Fruit fly (Drosophila melanogaster) whole organism, embryonic: ENCODE measurements around the gene Acp63F.

Experiments used
- CG11085 ChIP-seq: fragments of 200-800 bp; sonication (Bioruptor generic); IDR thresholded peaks from 2 replicates; pipeline ENCODE4 v1.3.6; 2022; ENCODE audit warnings: missing biosample characterization, missing genetic modification characterization
- CG8281 ChIP-seq: fragments of 200-800 bp; sonication (Bioruptor generic); optimal IDR thresholded peaks from 2 replicates; lab custom pipeline; 2018; ENCODE audit warnings: missing biosample characterization, mild to moderate bottlenecking, missing genetic modification characterization, moderate library complexity
- E2f2 ChIP-seq: fragments of 200-800 bp; sonication (Bioruptor generic); IDR thresholded peaks from 2 replicates; pipeline ENCODE4 v1.3.6; 2022; ENCODE audit warnings: missing biosample characterization, missing genetic modification characterization
- ato ChIP-seq: fragments of 200-800 bp; sonication (Bioruptor generic); IDR thresholded peaks from 2 replicates; pipeline ENCODE4 v1.3.6; 2022; ENCODE audit warnings: missing biosample characterization, missing genetic modification characterization; ENCODE audit not compliant: partially characterized antibody
- crol ChIP-seq: fragments of 200-800 bp; sonication (Bioruptor generic); IDR thresholded peaks from 2 replicates; pipeline ENCODE4 v1.3.6; 2022; ENCODE audit warnings: missing biosample characterization, missing genetic modification characterization
- da ChIP-seq: fragments of 200-800 bp; sonication (Bioruptor generic); optimal IDR thresholded peaks from 2 replicates; lab custom pipeline; 2016; ENCODE audit warnings: missing biosample characterization, missing genetic modification characterization
- esg ChIP-seq: fragments of 200-800 bp; sonication (Bioruptor generic); conservative IDR thresholded peaks from 2 replicates; pipeline ENCODE4 v1.3.6; 2022; ENCODE audit warnings: missing biosample characterization, missing genetic modification characterization
- nau ChIP-seq: fragments of 200-800 bp; sonication (Bioruptor generic); optimal IDR thresholded peaks from 3 replicates; lab custom pipeline; 2017; ENCODE audit warnings: missing biosample characterization, mild to moderate bottlenecking, missing genetic modification characterization, missing genetic modification reagents
- psq ChIP-seq: fragments of 200-800 bp; sonication (Bioruptor generic); optimal IDR thresholded peaks from 2 replicates; lab custom pipeline; 2017; ENCODE audit warnings: missing biosample characterization, missing genetic modification characterization
- slp2 ChIP-seq: fragments of 200-800 bp; sonication (Bioruptor generic); optimal IDR thresholded peaks from 2 replicates; lab custom pipeline; 2016; ENCODE audit warnings: missing biosample characterization, missing genetic modification characterization
- tgo ChIP-seq: fragments of 200-800 bp; sonication (Bioruptor generic); IDR thresholded peaks from 3 replicates; pipeline ENCODE4 v1.3.6; 2022; ENCODE audit warnings: missing biosample characterization, missing genetic modification characterization

- TF ChIP-seq slp2 (no peak), crol (GFP tag; lab: Robert Waterston, UW) (no peak), CG11085 (no peak), nau (GFP tag; lab: Kevin White, UChicago) (no peak), esg (GFP tag; lab: Robert Waterston, UW) (no peak), tgo (no peak), CG8281 (tag; lab: Kevin White, UChicago) (no peak), psq (GFP tag; lab: Kevin White, UChicago) (no peak), da (no peak), E2f2 (GFP tag; lab: Robert Waterston, UW) (no peak), ato (GFP tag; lab: Robert Waterston, UW) (no peak)
These were observed 42.8 kb downstream of the Acp63F start for dm6 chr3L:3773317-3773716.
